Fruit fly (Drosophila melanogaster) whole organism, embryonic: ENCODE data around the gene prd1.

Experiments
- BtbVII ChIP-seq: fragments of 200-800 bp; sonication (Bioruptor generic); optimal IDR thresholded peaks from 3 replicates; lab custom pipeline; 2017; ENCODE audit warnings: missing biosample characterization, mild to moderate bottlenecking, missing genetic modification characterization
- CG10209 ChIP-seq: fragments of 200-800 bp; sonication (Bioruptor generic); optimal IDR thresholded peaks from 3 replicates; lab custom pipeline; 2017; ENCODE audit warnings: missing biosample characterization, mild to moderate bottlenecking, missing genetic modification characterization, missing genetic modification reagents
- CG10979 ChIP-seq: fragments of 200-800 bp; sonication (Bioruptor generic); optimal IDR thresholded peaks from 2 replicates; lab custom pipeline; 2018; ENCODE audit warnings: missing biosample characterization, mild to moderate bottlenecking, missing genetic modification characterization, moderate library complexity
- CG11695 ChIP-seq: fragments of 200-800 bp; sonication (Bioruptor generic); IDR thresholded peaks from 3 replicates; pipeline ENCODE4 v1.3.6; 2022; ENCODE audit warnings: missing biosample characterization, missing genetic modification characterization
- CG12155 ChIP-seq: fragments of 200-800 bp; sonication (Bioruptor generic); optimal IDR thresholded peaks from 3 replicates; lab custom pipeline; 2016; ENCODE audit warnings: missing biosample characterization, missing genetic modification characterization
- CG13123 ChIP-seq: fragments of 200-800 bp; sonication (Bioruptor generic); optimal IDR thresholded peaks from 2 replicates; lab custom pipeline; 2016; ENCODE audit warnings: missing biosample characterization, missing genetic modification characterization
- CG13287 ChIP-seq: fragments of 200-800 bp; sonication (Bioruptor generic); IDR thresholded peaks from 2 replicates; pipeline ENCODE4 v1.3.6; 2022; ENCODE audit warnings: missing biosample characterization, missing genetic modification characterization; ENCODE audit not compliant: partially characterized antibody
- CG2120 ChIP-seq: fragments of 200-800 bp; sonication (Bioruptor generic); optimal IDR thresholded peaks from 3 replicates; lab custom pipeline; 2016; ENCODE audit warnings: missing biosample characterization, missing genetic modification characterization
- CG3065 ChIP-seq: fragments of 200-800 bp; sonication (Bioruptor generic); optimal IDR thresholded peaks from 2 replicates; lab custom pipeline; 2016; ENCODE audit warnings: missing biosample characterization, missing genetic modification characterization
- CG32767 ChIP-seq: fragments of 200-800 bp; sonication (Bioruptor generic); IDR thresholded peaks from 2 replicates; pipeline ENCODE4 v1.3.6; 2022; ENCODE audit warnings: missing biosample characterization, missing genetic modification characterization
- CG32772 ChIP-seq: fragments of 200-800 bp; sonication (Bioruptor generic); IDR thresholded peaks from 2 replicates; pipeline ENCODE4 v1.3.6; 2022; ENCODE audit warnings: missing biosample characterization, missing genetic modification characterization
- CG33213 ChIP-seq: fragments of 200-800 bp; sonication (Bioruptor generic); optimal IDR thresholded peaks from 3 replicates; lab custom pipeline; 2016; ENCODE audit warnings: missing biosample characterization, missing genetic modification characterization
- CG6689 ChIP-seq: fragments of 200-800 bp; sonication (Bioruptor generic); IDR thresholded peaks from 2 replicates; pipeline ENCODE4 v1.3.6; 2022; ENCODE audit warnings: missing biosample characterization, missing genetic modification characterization
- CG7372 ChIP-seq: fragments of 200-800 bp; sonication (Bioruptor generic); IDR thresholded peaks from 2 replicates; pipeline ENCODE4 v1.3.6; 2022; ENCODE audit warnings: missing biosample characterization, missing genetic modification characterization
- CG8944 ChIP-seq: fragments of 200-800 bp; sonication (Bioruptor generic); optimal IDR thresholded peaks from 3 replicates; lab custom pipeline; 2016; ENCODE audit warnings: missing biosample characterization, missing genetic modification characterization
- CG9215 ChIP-seq: fragments of 200-800 bp; sonication (Bioruptor generic); IDR thresholded peaks from 2 replicates; pipeline ENCODE4 v1.3.6; 2022; ENCODE audit warnings: missing biosample characterization, missing genetic modification characterization
- CG9727 ChIP-seq: fragments of 200-800 bp; sonication (Bioruptor generic); optimal IDR thresholded peaks from 3 replicates; lab custom pipeline; 2017; ENCODE audit warnings: missing biosample characterization, mild to moderate bottlenecking, missing genetic modification characterization
- CHES-1-like ChIP-seq: fragments of 200-800 bp; sonication (Bioruptor generic); optimal IDR thresholded peaks from 2 replicates; lab custom pipeline; 2016; ENCODE audit warnings: missing biosample characterization, missing genetic modification characterization
- Dfd ChIP-seq, 2 experiments: fragments of >200 bp; optimal IDR thresholded peaks; 2 replicates each; lab custom pipeline; 2017; ENCODE audit warnings: missing biosample characterization in 2 of 2, missing genetic modification characterization in 2 of 2
- Elba2 ChIP-seq: fragments of 200-800 bp; sonication (Bioruptor generic); optimal IDR thresholded peaks from 3 replicates; lab custom pipeline; 2016; ENCODE audit warnings: missing biosample characterization, missing genetic modification characterization
- HLH54F ChIP-seq: fragments of 200-800 bp; sonication (Bioruptor generic); optimal IDR thresholded peaks from 3 replicates; lab custom pipeline; 2016; ENCODE audit warnings: missing biosample characterization, missing genetic modification characterization
- HLHmδ ChIP-seq: fragments of 200-800 bp; sonication (Bioruptor generic); optimal IDR thresholded peaks from 2 replicates; lab custom pipeline; 2018; ENCODE audit warnings: missing biosample characterization, mild to moderate bottlenecking, missing genetic modification characterization, moderate library complexity
- Hand ChIP-seq: fragments of 200-800 bp; sonication (Bioruptor generic); optimal IDR thresholded peaks from 2 replicates; lab custom pipeline; 2017; ENCODE audit warnings: mild to moderate bottlenecking, missing biosample characterization, missing genetic modification reagents, missing genetic modification characterization
- Hmx ChIP-seq: fragments of 200-800 bp; sonication (Bioruptor generic); optimal IDR thresholded peaks from 2 replicates; lab custom pipeline; 2016; ENCODE audit warnings: missing biosample characterization, missing genetic modification characterization
- Hr39 ChIP-seq: fragments of >200 bp; optimal IDR thresholded peaks from 2 replicates; lab custom pipeline; 2017
- Hr78 ChIP-seq, 2 experiments: fragments of 200-800 bp in 1 of 2; fragments of >200 bp in 1 of 2; sonication (Bioruptor generic) in 1 of 2; optimal IDR thresholded peaks; 2 replicates each; lab custom pipeline; 2017 to 2019; ENCODE audit warnings: missing biosample characterization in 2 of 2, missing genetic modification characterization in 2 of 2, mild to moderate bottlenecking in 1 of 2, moderate library complexity in 1 of 2
- Myb ChIP-seq: fragments of 200-800 bp; sonication (Bioruptor generic); optimal IDR thresholded peaks from 2 replicates; lab custom pipeline; 2016; ENCODE audit warnings: missing biosample characterization, missing genetic modification characterization
- NC2α ChIP-seq: fragments of 200-800 bp; sonication (Bioruptor generic); optimal IDR thresholded peaks from 2 replicates; lab custom pipeline; 2016; ENCODE audit warnings: missing biosample characterization, missing genetic modification characterization
- Nf-YB ChIP-seq: fragments of 200-800 bp; sonication (Bioruptor generic); optimal IDR thresholded peaks from 3 replicates; lab custom pipeline; 2019; ENCODE audit warnings: missing biosample characterization, mild to moderate bottlenecking, missing genetic modification characterization, moderate library complexity
- Nf-YC ChIP-seq: fragments of 200-800 bp; optimal IDR thresholded peaks from 3 replicates; lab custom pipeline; 2019; ENCODE audit warnings: missing biosample characterization, mild to moderate bottlenecking, missing genetic modification characterization, moderate library complexity
- Sin3A ChIP-seq: fragments of >200 bp; optimal IDR thresholded peaks from 2 replicates; lab custom pipeline; 2018
- cas ChIP-seq: fragments of 200-800 bp; sonication (Bioruptor generic); IDR thresholded peaks from 2 replicates; pipeline ENCODE4 v1.3.6; 2022; ENCODE audit warnings: missing biosample characterization, missing genetic modification characterization
- cato ChIP-seq: fragments of 200-800 bp; sonication (Bioruptor generic); optimal IDR thresholded peaks from 2 replicates; lab custom pipeline; 2016; ENCODE audit warnings: missing biosample characterization, missing genetic modification characterization, borderline replicate concordance
- caup ChIP-seq: fragments of 200-800 bp; sonication (Bioruptor generic); optimal IDR thresholded peaks from 3 replicates; lab custom pipeline; 2017; ENCODE audit warnings: missing biosample characterization, mild to moderate bottlenecking, missing genetic modification characterization, moderate library complexity; ENCODE audit not compliant: severe bottlenecking
- croc ChIP-seq: fragments of 200-800 bp; sonication (Bioruptor generic); conservative IDR thresholded peaks from 3 replicates; pipeline ENCODE4 v1.3.6; 2022; ENCODE audit warnings: missing biosample characterization, missing genetic modification characterization
- cwo ChIP-seq: fragments of 200-800 bp; sonication (Bioruptor generic); optimal IDR thresholded peaks from 3 replicates; lab custom pipeline; 2017; ENCODE audit warnings: missing biosample characterization, missing genetic modification characterization, mild to moderate bottlenecking, moderate library complexity, missing genetic modification reagents
- esg ChIP-seq: fragments of 200-800 bp; sonication (Bioruptor generic); conservative IDR thresholded peaks from 2 replicates; pipeline ENCODE4 v1.3.6; 2022; ENCODE audit warnings: missing biosample characterization, missing genetic modification characterization
- eve ChIP-seq, 2 experiments: fragments of >200 bp; optimal IDR thresholded peaks; 2 replicates each; lab custom pipeline; 2017; ENCODE audit warnings: missing biosample characterization in 2 of 2, missing genetic modification characterization in 2 of 2
- exex ChIP-seq: fragments of 200-800 bp; sonication (Bioruptor generic); optimal IDR thresholded peaks from 4 replicates; lab custom pipeline; 2018; ENCODE audit warnings: missing biosample characterization, mild to moderate bottlenecking, missing genetic modification characterization, moderate library complexity
- fd3F ChIP-seq: fragments of 200-800 bp; sonication (Bioruptor generic); optimal IDR thresholded peaks from 2 replicates; lab custom pipeline; 2018; ENCODE audit warnings: missing biosample characterization, mild to moderate bottlenecking, missing genetic modification characterization, moderate library complexity
- ham ChIP-seq: fragments of 200-800 bp; sonication (Bioruptor generic); IDR thresholded peaks from 2 replicates; pipeline ENCODE4 v1.3.6; 2022; ENCODE audit warnings: missing biosample characterization, missing genetic modification characterization
- ind ChIP-seq: fragments of 200-800 bp; sonication (Bioruptor generic); optimal IDR thresholded peaks from 3 replicates; lab custom pipeline; 2016; ENCODE audit warnings: missing biosample characterization, missing genetic modification characterization
- jigr1 ChIP-seq: fragments of 200-800 bp; sonication (Bioruptor generic); IDR thresholded peaks from 3 replicates; pipeline ENCODE4 v1.3.6; 2022; ENCODE audit warnings: missing biosample characterization, missing genetic modification characterization
- nerfin-2 ChIP-seq: fragments of 200-800 bp; sonication (Bioruptor generic); IDR thresholded peaks from 2 replicates; pipeline ENCODE4 v1.3.6; 2022; ENCODE audit warnings: missing biosample characterization, missing genetic modification characterization; ENCODE audit not compliant: partially characterized antibody
- nmo ChIP-seq: fragments of 200-800 bp; sonication (Bioruptor generic); optimal IDR thresholded peaks from 2 replicates; lab custom pipeline; 2018; ENCODE audit warnings: missing biosample characterization, mild to moderate bottlenecking, missing genetic modification characterization, moderate library complexity
- ro ChIP-seq: fragments of 200-800 bp; sonication (Bioruptor generic); IDR thresholded peaks from 2 replicates; pipeline ENCODE4 v1.3.6; 2022; ENCODE audit warnings: missing biosample characterization, missing genetic modification characterization
- run ChIP-seq: fragments of 200-800 bp; sonication (Bioruptor generic); optimal IDR thresholded peaks from 3 replicates; lab custom pipeline; 2018; ENCODE audit warnings: missing biosample characterization, mild to moderate bottlenecking, missing genetic modification characterization
- sd ChIP-seq: fragments of 200-800 bp; sonication (Bioruptor generic); optimal IDR thresholded peaks from 3 replicates; lab custom pipeline; 2018; ENCODE audit warnings: missing biosample characterization, mild to moderate bottlenecking, missing genetic modification characterization, moderate library complexity
- sima ChIP-seq: fragments of 200-800 bp; sonication (Bioruptor generic); optimal IDR thresholded peaks from 2 replicates; lab custom pipeline; 2016; ENCODE audit warnings: missing biosample characterization, missing genetic modification characterization
- trem ChIP-seq: fragments of 200-800 bp; optimal IDR thresholded peaks from 3 replicates; lab custom pipeline; 2019; ENCODE audit warnings: missing biosample characterization, mild to moderate bottlenecking, missing genetic modification characterization, moderate library complexity
- tup ChIP-seq: fragments of 200-800 bp; sonication (Bioruptor generic); optimal IDR thresholded peaks from 2 replicates; lab custom pipeline; 2016; ENCODE audit warnings: missing biosample characterization, mild to moderate bottlenecking, missing genetic modification characterization, moderate library complexity

Gene prd1

dm6 chr3R:11786695-11787226, at the start of gene prd1, which contains the start of gene HisCl1 (continued):
- no peak for TF ChIP-seq Hand (GFP tag; lab: Kevin White, UChicago)
- peak; percentile 55 for TF ChIP-seq CG8944 (GFP tag; lab: Kevin White, UChicago)
- no peak for TF ChIP-seq NC2α
- peak; percentile 62 for TF ChIP-seq HLH54F (GFP tag; lab: Kevin White, UChicago)
- TF ChIP-seq CG32772 (GFP tag; lab: Robert Waterston, UW), result peak; percentile 57
- peak; percentile 38; the same call in 1 of the 2 replicates for TF ChIP-seq CG6689 (GFP tag; lab: Robert Waterston, UW)
- peak; percentile 50 for TF ChIP-seq run (tag; lab: Kevin White, UChicago)
- TF ChIP-seq ro, result no peak
- TF ChIP-seq CG9215 (GFP tag; lab: Robert Waterston, UW), result peak; percentile 73
- TF ChIP-seq BtbVII (GFP tag; lab: Kevin White, UChicago), result peak; percentile 46
- peak; percentile 6 for TF ChIP-seq tup (GFP tag; lab: Kevin White, UChicago)
- TF ChIP-seq nerfin-2 (GFP tag; lab: Robert Waterston, UW), result no peak
- TF ChIP-seq Hr39, result no peak
- TF ChIP-seq Dfd (GFP tag; optimal IDR thresholded peaks at IDR 0.05; lab: Kevin White, UChicago), result no peak
- TF ChIP-seq cwo, result no peak
- peak; percentile 23; the same call in 1 of the 2 replicates for TF ChIP-seq cas (GFP tag; lab: Robert Waterston, UW)
- no peak for TF ChIP-seq cato
- TF ChIP-seq nmo (GFP tag; lab: Kevin White, UChicago), result peak; percentile 89
- TF ChIP-seq CG10209 (GFP tag; lab: Kevin White, UChicago), result peak; percentile 72
- TF ChIP-seq HLHmδ (GFP tag; lab: Kevin White, UChicago), result peak; percentile 40
- TF ChIP-seq ham, result no peak
- TF ChIP-seq Nf-YB, result no peak
- TF ChIP-seq CG10979 (tag; lab: Kevin White, UChicago), result peak; percentile 62
- peak; percentile 62 for TF ChIP-seq CHES-1-like (GFP tag; lab: Kevin White, UChicago)
- no peak for TF ChIP-seq sima (GFP tag; lab: Kevin White, UChicago)
- TF ChIP-seq esg (GFP tag; lab: Robert Waterston, UW), result peak; percentile 38; the same call in 1 of the 2 replicates
- TF ChIP-seq CG33213, result peak; percentile 52
- peak; percentile 85 for TF ChIP-seq Myb
- peak; percentile 51; the same call in 2 of the 3 replicates for TF ChIP-seq CG11695 (GFP tag; lab: Robert Waterston, UW)
- TF ChIP-seq CG9727 (GFP tag; lab: Kevin White, UChicago), result peak; percentile 75
- TF ChIP-seq CG7372, result peak; percentile 55; the same call in 1 of the 2 replicates
- TF ChIP-seq eve (GFP tag; optimal IDR thresholded peaks at IDR 0.05; lab: Kevin White, UChicago), result no peak
- peak; percentile 55 for TF ChIP-seq croc (GFP tag; lab: Robert Waterston, UW)
- TF ChIP-seq Nf-YC (tag; lab: Kevin White, UChicago), result no peak
- TF ChIP-seq CG3065 (GFP tag; lab: Kevin White, UChicago), result no peak
- peak; percentile 87 for TF ChIP-seq CG2120
- peak; percentile 39; the same call in 1 of the 2 replicates for TF ChIP-seq CG32767
- TF ChIP-seq fd3F (GFP tag; lab: Kevin White, UChicago), result peak; percentile 68
- TF ChIP-seq caup, result no peak
- TF ChIP-seq Hr78 (GFP tag; optimal IDR thresholded peaks at IDR 0.05; lab: Kevin White, UChicago), result peak in 1 of 2 experiments; percentile 100
- TF ChIP-seq Sin3A (lab: Kevin White, UChicago), result peak; percentile 72
- peak; percentile 65 for TF ChIP-seq ind (GFP tag; lab: Kevin White, UChicago)
- TF ChIP-seq Hmx (GFP tag; lab: Kevin White, UChicago), result peak; percentile 30
- no peak for TF ChIP-seq jigr1 (GFP tag; lab: Robert Waterston, UW)
- peak; percentile 62 for TF ChIP-seq CG12155
- no peak for TF ChIP-seq exex (tag; lab: Kevin White, UChicago)
- TF ChIP-seq sd (tag; lab: Kevin White, UChicago), result no peak
- peak; percentile 56 for TF ChIP-seq trem
- TF ChIP-seq CG13287 (GFP tag; lab: Robert Waterston, UW), result peak; percentile 38; the same call in 1 of the 2 replicates
- no peak for TF ChIP-seq CG13123
- TF ChIP-seq Elba2, result no peak
